Fruit fly (Drosophila melanogaster) whole organism, embryonic: ENCODE measurements around the gene lectin-21Ca.

ENCODE experiments used
- CG32532 ChIP-seq: fragments of 200-800 bp; sonication (Bioruptor generic); IDR thresholded peaks from 2 replicates; pipeline ENCODE4 v1.3.6; 2022; ENCODE audit warnings: missing biosample characterization, missing genetic modification characterization
- CG6813 ChIP-seq: fragments of 200-800 bp; sonication (Bioruptor generic); optimal IDR thresholded peaks from 2 replicates; lab custom pipeline; 2017; ENCODE audit warnings: missing biosample characterization, missing genetic modification characterization, mild to moderate bottlenecking, moderate library complexity, missing genetic modification reagents
- zen2 ChIP-seq: fragments of 200-800 bp; sonication (Bioruptor generic); IDR thresholded peaks from 3 replicates; pipeline ENCODE4 v1.3.6; 2022; ENCODE audit warnings: missing biosample characterization, missing genetic modification characterization; ENCODE audit not compliant: partially characterized antibody

dm6 chr2L:577186-577585 is 47.2 kb upstream of the lectin-21Ca start, which contains the start of gene Pph13:
- TF ChIP-seq CG32532 = no peak
- no peak for TF ChIP-seq zen2
- TF ChIP-seq CG6813 (GFP tag; lab: Kevin White, UChicago) = no peak
